Fruit fly (Drosophila melanogaster): ENCODE measurements around the gene CG8353.

Gene CG8353

dm6 chr2L:8204996-8205567, 8.8 kb upstream of the CG8353 start, which contains the start of gene SLC5A11 (continued):
- TF ChIP-seq dm (GFP tag; optimal IDR thresholded peaks at IDR 0.05): peak; percentile 70
- TF ChIP-seq maf-S (GFP tag; optimal IDR thresholded peaks at IDR 0.05): peak; percentile 92
- peak; percentile 99 for TF ChIP-seq CG7372 (GFP tag; IDR thresholded peaks at IDR 0.05)
- TF ChIP-seq ci (GFP tag; IDR thresholded peaks at IDR 0.05): peak; percentile 95
- TF ChIP-seq CG10979 (tag; optimal IDR thresholded peaks at IDR 0.05): peak; percentile 99
- peak; percentile 91 for TF ChIP-seq NFAT (GFP tag; IDR thresholded peaks at IDR 0.05)
- TF ChIP-seq Trl (optimal IDR thresholded peaks at IDR 0.05): peak; percentile 83 to 99
- peak; percentile 96 for TF ChIP-seq Trl (GFP tag; optimal IDR thresholded peaks at IDR 0.05)
- peak; percentile 94 for TF ChIP-seq sim (GFP tag; IDR thresholded peaks at IDR 0.05)
- TF ChIP-seq tio (GFP tag; optimal IDR thresholded peaks at IDR 0.05): peak; percentile 90
- peak in 1 of 2 experiments; percentile 71 for TF ChIP-seq crp (GFP tag; optimal IDR thresholded peaks at IDR 0.05)
- peak; percentile 98 for TF ChIP-seq Drgx (GFP tag; IDR thresholded peaks at IDR 0.05)
- peak; percentile 94; the same call in 1 of the 2 replicates for TF ChIP-seq CG31441 (GFP tag; IDR thresholded peaks at IDR 0.05)
- peak; percentile 91 for TF ChIP-seq Nf-YC (tag; optimal IDR thresholded peaks at IDR 0.05)
- no peak for TF ChIP-seq hb (GFP tag; IDR thresholded peaks at IDR 0.05; ENCODE audit: partially characterized antibody)
- TF ChIP-seq CG12299 (tag; optimal IDR thresholded peaks at IDR 0.05): peak; percentile 85
- no peak for TF ChIP-seq pfk (GFP tag; optimal IDR thresholded peaks at IDR 0.05)
- no peak for TF ChIP-seq Atf3 (GFP tag; optimal IDR thresholded peaks at IDR 0.05)
- peak; percentile 72 for TF ChIP-seq twi (tag; optimal IDR thresholded peaks at IDR 0.05)
- TF ChIP-seq CG14667 (GFP tag; IDR thresholded peaks at IDR 0.05): peak; percentile 94
- peak; percentile 87 for TF ChIP-seq Doc2 (GFP tag; IDR thresholded peaks at IDR 0.05)
- TF ChIP-seq gt (GFP tag; IDR thresholded peaks at IDR 0.05): peak; percentile 83; the same call in 1 of the 2 replicates
- TF ChIP-seq CG13123 (GFP tag; optimal IDR thresholded peaks at IDR 0.05): peak; percentile 87
- TF ChIP-seq Jarid2 (GFP tag; optimal IDR thresholded peaks at IDR 0.05): peak; percentile 85
- peak; percentile 92 for TF ChIP-seq ro (GFP tag; IDR thresholded peaks at IDR 0.05)
- TF ChIP-seq Fer1 (GFP tag; optimal IDR thresholded peaks at IDR 0.05): peak; percentile 99
- peak; percentile 93 for TF ChIP-seq gce (GFP tag; IDR thresholded peaks at IDR 0.05)
- peak; percentile 83 for TF ChIP-seq CG12769 (tag; optimal IDR thresholded peaks at IDR 0.05)
- peak; percentile 67 for TF ChIP-seq Lhr (GFP tag; optimal IDR thresholded peaks at IDR 0.05)
- TF ChIP-seq CG18619 (GFP tag; optimal IDR thresholded peaks at IDR 0.05): peak; percentile 92
- peak; percentile 100 for TF ChIP-seq org-1 (GFP tag; optimal IDR thresholded peaks at IDR 0.05)
- peak; percentile 93 for TF ChIP-seq CG4328 (GFP tag; optimal IDR thresholded peaks at IDR 0.05)
- TF ChIP-seq CG8765 (GFP tag; IDR thresholded peaks at IDR 0.05): peak; percentile 85; the same call in 1 of the 2 replicates
- TF ChIP-seq Mes4 (GFP tag; optimal IDR thresholded peaks at IDR 0.05): no peak
- peak; percentile 96 for TF ChIP-seq Ets97D (GFP tag; optimal IDR thresholded peaks at IDR 0.05)
- TF ChIP-seq Ssrp (tag; optimal IDR thresholded peaks at IDR 0.05): peak; percentile 99
- peak; percentile 100 for TF ChIP-seq CG10147 (GFP tag; optimal IDR thresholded peaks at IDR 0.05)
- no peak for TF ChIP-seq tna (GFP tag; IDR thresholded peaks at IDR 0.05; ENCODE audit: partially characterized antibody)
- TF ChIP-seq trh (GFP tag; optimal IDR thresholded peaks at IDR 0.05): peak; percentile 96
- peak; percentile 88 for TF ChIP-seq Sox102F (GFP tag; optimal IDR thresholded peaks at IDR 0.05)
- peak; percentile 99 for TF ChIP-seq CG13624 (GFP tag; optimal IDR thresholded peaks at IDR 0.05)
- TF ChIP-seq CG15011 (GFP tag; optimal IDR thresholded peaks at IDR 0.05): peak; percentile 95
- TF ChIP-seq ab (GFP tag; optimal IDR thresholded peaks at IDR 0.05): peak; percentile 42
- TF ChIP-seq CG18599 (GFP tag; optimal IDR thresholded peaks at IDR 0.05): peak; percentile 99
- TF ChIP-seq cato (GFP tag; optimal IDR thresholded peaks at IDR 0.05; ENCODE audit: borderline replicate concordance): peak; percentile 87
- peak; percentile 93 to 98 for TF ChIP-seq Pdp1 (GFP tag; optimal IDR thresholded peaks at IDR 0.05)
- TF ChIP-seq CG14014 (GFP tag; IDR thresholded peaks at IDR 0.05): peak; percentile 99
- TF ChIP-seq CG6683 (GFP tag; optimal IDR thresholded peaks at IDR 0.05): peak; percentile 95
- TF ChIP-seq wdn (GFP tag; IDR thresholded peaks at IDR 0.05): peak; percentile 82
- TF ChIP-seq abd-A (tag; optimal IDR thresholded peaks at IDR 0.05): peak; percentile 92

Data from whole organism, embryonic.